Worm (Caenorhabditis elegans) whole organism, L1 larva: Measurements from ENCODE around the gene taf-3.

Source experiments
- blmp-1 ChIP-seq: fragments of 150-350 bp; optimal IDR thresholded peaks from 2 replicates; lab custom pipeline; 2014; ENCODE audit warnings: missing biosample characterization, missing genetic modification characterization
- ces-1 ChIP-seq: fragments of 150-350 bp; optimal IDR thresholded peaks from 2 replicates; lab custom pipeline; 2014; ENCODE audit warnings: missing biosample characterization, missing genetic modification reagents, missing genetic modification characterization
- dpl-1 ChIP-seq, 3 experiments: fragments of 150-350 bp in 2 of 3; sonication (generic microtip) in 1 of 3; optimal IDR thresholded peaks; 2 replicates each; lab custom pipeline; 2014 to 2017; ENCODE audit warnings: missing biosample characterization in 3 of 3, missing genetic modification characterization in 3 of 3, missing genetic modification reagents in 3 of 3
- fos-1 ChIP-seq: fragments of 150-350 bp; optimal IDR thresholded peaks from 2 replicates; lab custom pipeline; 2014; ENCODE audit warnings: missing biosample characterization, missing genetic modification characterization
- jun-1 ChIP-seq: fragments of 150-350 bp; optimal IDR thresholded peaks from 2 replicates; lab custom pipeline; 2014; ENCODE audit warnings: missing biosample characterization, missing genetic modification reagents, missing genetic modification characterization
- lin-15B ChIP-seq: fragments of 150-350 bp; sonication (generic microtip); optimal IDR thresholded peaks from 3 replicates; lab custom pipeline; 2014; ENCODE audit warnings: missing biosample characterization, missing genetic modification characterization
- nhr-20 ChIP-seq: sonication (generic microtip); optimal IDR thresholded peaks from 2 replicates; lab custom pipeline; 2016; ENCODE audit warnings: mild to moderate bottlenecking, missing genetic modification characterization, missing compliant biosample characterization
- ztf-4 ChIP-seq: fragments of 150-350 bp; optimal IDR thresholded peaks from 2 replicates; lab custom pipeline; 2014; ENCODE audit warnings: missing biosample characterization, missing genetic modification characterization

DNA sequence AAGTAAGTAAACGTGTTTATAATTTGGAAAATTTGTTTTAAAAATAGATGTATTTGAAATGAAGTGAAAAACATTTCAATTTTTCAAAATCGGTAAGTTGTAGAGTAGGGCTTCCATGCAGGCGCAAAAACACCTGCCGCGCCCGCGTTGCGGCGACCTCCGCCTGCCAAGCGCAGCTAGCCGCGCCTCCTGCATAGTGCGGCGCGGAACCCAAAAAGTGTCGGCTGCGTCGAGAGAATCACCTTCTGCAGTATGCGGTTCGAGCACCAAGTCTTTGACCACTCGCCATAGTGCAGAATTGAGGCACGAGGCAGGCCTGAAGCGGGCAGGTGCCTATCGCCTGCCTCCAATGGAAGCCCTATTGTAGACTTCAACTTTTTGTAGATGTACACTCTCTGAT, 22.5 kb upstream of the taf-3 start:
- no peak for TF ChIP-seq dpl-1 (GFP tag; optimal IDR thresholded peaks at IDR 0.05; lab: Kevin White, UChicago)
- TF ChIP-seq fos-1 (tag; lab: Kevin White, UChicago) = no peak
- TF ChIP-seq ztf-4 (tag; lab: Kevin White, UChicago) = no peak
- TF ChIP-seq jun-1 = no peak
- no peak for TF ChIP-seq nhr-20 (tag; lab: Kevin White, UChicago)
- TF ChIP-seq ces-1 (GFP tag; lab: Kevin White, UChicago) = no peak
- no peak for TF ChIP-seq blmp-1 (tag; lab: Kevin White, UChicago)
- TF ChIP-seq lin-15B = no peak
